Fruit fly (Drosophila melanogaster) whole organism, prepupa: Measurements from ENCODE around the gene Sec16.
A peak's percentile ranks its signal among the peaks of the same experiment; 100 is the strongest.

Source experiments
- CG11294 ChIP-seq: fragments of 200-800 bp; sonication (Bioruptor generic); IDR thresholded peaks from 2 replicates; pipeline ENCODE4 v1.3.6; 2022; ENCODE audit warnings: missing biosample characterization, missing genetic modification characterization
- CG11762 ChIP-seq: fragments of 200-800 bp; sonication (Bioruptor generic); optimal IDR thresholded peaks from 3 replicates; lab custom pipeline; 2016; ENCODE audit warnings: missing biosample characterization, missing genetic modification characterization; ENCODE audit not compliant: insufficient read depth
- CG15336 ChIP-seq: fragments of 200-800 bp; sonication (Bioruptor generic); IDR thresholded peaks from 2 replicates; pipeline ENCODE4 v1.3.6; 2022; ENCODE audit warnings: missing biosample characterization, missing genetic modification characterization
- CG1621 ChIP-seq: fragments of 200-800 bp; sonication (Bioruptor generic); optimal IDR thresholded peaks from 3 replicates; lab custom pipeline; 2018; ENCODE audit warnings: missing biosample characterization, mild to moderate bottlenecking, missing genetic modification characterization
- CG31627 ChIP-seq: fragments of 200-800 bp; sonication (Bioruptor generic); optimal IDR thresholded peaks from 3 replicates; lab custom pipeline; 2016; ENCODE audit warnings: missing biosample characterization, missing genetic modification characterization
- CG32006 ChIP-seq: fragments of 200-800 bp; sonication (Bioruptor generic); optimal IDR thresholded peaks from 3 replicates; lab custom pipeline; 2017; ENCODE audit warnings: missing biosample characterization, mild to moderate bottlenecking, missing genetic modification characterization
- CG4318 ChIP-seq: fragments of 200-800 bp; sonication (Bioruptor generic); optimal IDR thresholded peaks from 3 replicates; lab custom pipeline; 2017; ENCODE audit warnings: missing biosample characterization, mild to moderate bottlenecking, missing genetic modification characterization
- CG6163 ChIP-seq: fragments of 200-800 bp; sonication (Bioruptor generic); IDR thresholded peaks from 3 replicates; pipeline ENCODE4 v1.3.6; 2022; ENCODE audit warnings: missing biosample characterization, missing genetic modification characterization
- CG6276 ChIP-seq: fragments of 200-800 bp; sonication (Bioruptor generic); optimal IDR thresholded peaks from 2 replicates; lab custom pipeline; 2017; ENCODE audit warnings: missing biosample characterization, mild to moderate bottlenecking, missing genetic modification characterization
- CG6792 ChIP-seq: fragments of 200-800 bp; sonication (Bioruptor generic); optimal IDR thresholded peaks from 3 replicates; lab custom pipeline; 2016; ENCODE audit warnings: missing biosample characterization, missing genetic modification characterization
- CG8632 ChIP-seq: fragments of 200-800 bp; sonication (Bioruptor generic); optimal IDR thresholded peaks from 3 replicates; lab custom pipeline; 2016; ENCODE audit warnings: missing biosample characterization, missing genetic modification characterization
- CG9139 ChIP-seq: fragments of 200-800 bp; sonication (Bioruptor generic); optimal IDR thresholded peaks from 3 replicates; lab custom pipeline; 2017; ENCODE audit warnings: missing biosample characterization, mild to moderate bottlenecking, missing genetic modification characterization
- Eip93F ChIP-seq: fragments of 200-800 bp; sonication (Bioruptor generic); optimal IDR thresholded peaks from 2 replicates; lab custom pipeline; 2016; ENCODE audit warnings: missing biosample characterization, mild to moderate bottlenecking, missing genetic modification characterization
- Ets96B ChIP-seq: fragments of 200-800 bp; optimal IDR thresholded peaks from 2 replicates; lab custom pipeline; 2019; ENCODE audit warnings: missing biosample characterization, mild to moderate bottlenecking, missing genetic modification characterization, moderate library complexity
- Gug ChIP-seq: fragments of 200-800 bp; sonication (Bioruptor generic); IDR thresholded peaks from 2 replicates; pipeline ENCODE4 v1.3.6; 2022; ENCODE audit warnings: missing biosample characterization, missing genetic modification characterization
- Hr38 ChIP-seq: sonication (Bioruptor generic); optimal IDR thresholded peaks from 2 replicates; lab custom pipeline; 2016; ENCODE audit warnings: missing biosample characterization, missing genetic modification characterization
- Hr39 ChIP-seq: fragments of 200-800 bp; sonication (Bioruptor generic); optimal IDR thresholded peaks from 2 replicates; lab custom pipeline; 2016; ENCODE audit warnings: missing biosample characterization, missing genetic modification characterization
- Hr4 ChIP-seq: fragments of 200-800 bp; sonication (Bioruptor generic); optimal IDR thresholded peaks from 3 replicates; lab custom pipeline; 2016; ENCODE audit warnings: missing biosample characterization, missing genetic modification characterization
- OdsH ChIP-seq: fragments of 200-800 bp; sonication (Bioruptor generic); optimal IDR thresholded peaks from 3 replicates; lab custom pipeline; 2016; ENCODE audit warnings: missing biosample characterization, missing genetic modification characterization
- Sox102F ChIP-seq: fragments of 200-800 bp; sonication (Bioruptor generic); optimal IDR thresholded peaks from 2 replicates; lab custom pipeline; 2016; ENCODE audit warnings: missing biosample characterization, mild to moderate bottlenecking, missing genetic modification characterization
- achi ChIP-seq: fragments of 200-800 bp; sonication (Bioruptor generic); optimal IDR thresholded peaks from 3 replicates; lab custom pipeline; 2016; ENCODE audit warnings: missing biosample characterization, missing genetic modification characterization
- acj6 ChIP-seq: fragments of 200-800 bp; sonication (Bioruptor generic); optimal IDR thresholded peaks from 3 replicates; lab custom pipeline; 2016; ENCODE audit warnings: missing biosample characterization, missing genetic modification characterization
- dac ChIP-seq: fragments of 200-800 bp; sonication (Bioruptor generic); optimal IDR thresholded peaks from 2 replicates; lab custom pipeline; 2017; ENCODE audit warnings: missing biosample characterization, mild to moderate bottlenecking, missing genetic modification characterization
- dsx ChIP-seq: fragments of 200-800 bp; optimal IDR thresholded peaks from 3 replicates; lab custom pipeline; 2019; ENCODE audit warnings: missing biosample characterization, mild to moderate bottlenecking, missing genetic modification characterization, moderate library complexity; ENCODE audit not compliant: poor library complexity, severe bottlenecking
- eg ChIP-seq: fragments of 200-800 bp; sonication (Bioruptor generic); IDR thresholded peaks from 3 replicates; pipeline ENCODE4 v1.3.6; 2022; ENCODE audit warnings: missing biosample characterization, missing genetic modification characterization
- esn ChIP-seq: fragments of 200-800 bp; sonication (Bioruptor generic); optimal IDR thresholded peaks from 2 replicates; lab custom pipeline; 2016; ENCODE audit warnings: missing biosample characterization, mild to moderate bottlenecking, missing genetic modification characterization, moderate library complexity
- fkh ChIP-seq: fragments of 200-800 bp; sonication (Bioruptor generic); optimal IDR thresholded peaks from 3 replicates; lab custom pipeline; 2017; ENCODE audit warnings: missing biosample characterization, mild to moderate bottlenecking, missing genetic modification characterization, moderate library complexity
- salr ChIP-seq, 2 experiments: fragments of 200-800 bp; sonication (Bioruptor generic); optimal IDR thresholded peaks; 3 replicates each; lab custom pipeline; 2016 to 2018; ENCODE audit warnings: missing biosample characterization in 2 of 2, missing genetic modification characterization in 2 of 2, mild to moderate bottlenecking in 1 of 2
- ss ChIP-seq, 2 experiments: fragments of 200-800 bp; sonication (Bioruptor generic); optimal IDR thresholded peaks; 2 replicates in 1 of 2; 3 replicates in 1 of 2; lab custom pipeline; 2017 to 2018; ENCODE audit warnings: mild to moderate bottlenecking in 2 of 2, missing biosample characterization in 2 of 2, missing genetic modification characterization in 2 of 2, moderate library complexity in 1 of 2
- svp ChIP-seq: fragments of 200-800 bp; sonication (Bioruptor generic); peaks from one replicate; lab custom pipeline; 2016; ENCODE audit warnings: missing biosample characterization, missing genetic modification characterization

Sec16 gene

DNA sequence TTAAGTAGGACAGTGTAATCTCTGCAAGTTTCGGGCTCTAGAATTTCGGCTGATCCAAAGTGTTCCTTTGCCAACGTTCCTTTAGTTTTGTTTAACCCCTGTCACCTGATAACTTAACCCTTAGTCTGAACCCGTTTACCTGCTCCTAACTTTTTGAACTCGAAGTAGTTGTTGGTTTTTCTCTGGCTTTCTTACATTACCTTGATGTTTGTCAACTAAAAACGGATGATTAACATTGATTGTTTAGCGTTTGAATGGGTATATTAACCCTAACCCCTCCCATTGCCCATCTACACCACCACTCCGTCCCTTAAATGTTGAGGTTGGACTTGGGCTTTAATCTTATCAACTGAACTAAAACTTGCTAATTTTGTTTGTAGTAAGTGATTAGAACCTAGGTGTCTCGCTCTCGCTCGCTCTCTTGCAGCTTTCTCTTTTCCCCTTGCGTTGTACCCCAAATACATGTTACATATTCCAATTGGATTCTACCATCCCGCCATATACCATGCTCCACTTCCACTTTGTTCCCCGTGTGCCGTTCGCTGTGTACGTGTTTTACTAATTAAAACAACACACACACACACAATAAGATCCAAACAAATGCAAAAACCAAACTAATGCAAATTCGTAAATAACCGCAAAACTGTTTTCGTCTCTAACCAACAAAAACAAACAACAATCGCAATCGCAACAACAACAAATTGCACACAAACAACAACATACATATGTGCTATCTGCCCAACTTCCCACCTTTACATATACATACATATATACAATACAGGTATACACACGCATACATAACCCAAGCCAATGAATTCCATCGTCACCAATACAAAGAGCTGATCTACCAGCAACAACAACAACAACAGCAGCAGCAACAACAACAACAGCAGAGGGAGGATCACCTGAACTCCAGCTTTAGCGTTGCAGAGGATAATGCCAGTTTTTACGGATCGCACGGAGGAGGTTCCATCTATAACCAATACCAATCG lies 5.3 kb downstream of the Sec16 start:
- TF ChIP-seq Hr38 (no peak), CG32006 (GFP tag; lab: Kevin White, UChicago) (no peak), dsx (no peak), Hr4 (GFP tag; lab: Kevin White, UChicago) (no peak), CG6163 (GFP tag; lab: Robert Waterston, UW) (no peak), Ets96B (tag; lab: Kevin White, UChicago) (no peak), CG9139 (GFP tag; lab: Kevin White, UChicago) (no peak), dac (GFP tag; lab: Kevin White, UChicago) (no peak), CG11762 (GFP tag; lab: Kevin White, UChicago) (no peak), acj6 (no peak), CG6792 (GFP tag; lab: Kevin White, UChicago) (no peak), CG11294 (GFP tag; lab: Robert Waterston, UW) (no peak), CG31627 (GFP tag; lab: Kevin White, UChicago) (no peak), Hr39 (GFP tag; lab: Kevin White, UChicago) (no peak), fkh (GFP tag; lab: Kevin White, UChicago) (no peak), esn (GFP tag; lab: Kevin White, UChicago) (no peak), Eip93F (GFP tag; lab: Kevin White, UChicago) (no peak), Gug (GFP tag; lab: Robert Waterston, UW) (no peak), OdsH (GFP tag; lab: Kevin White, UChicago) (no peak), achi (GFP tag; lab: Kevin White, UChicago) (no peak)

- peak; percentile 92 for TF ChIP-seq fkh (GFP tag; lab: Kevin White, UChicago)
- TF ChIP-seq svp (GFP tag; lab: Kevin White, UChicago), result no peak
- peak; percentile 53 for TF ChIP-seq esn (GFP tag; lab: Kevin White, UChicago)
- TF ChIP-seq CG4318 (GFP tag; lab: Kevin White, UChicago), result no peak
- TF ChIP-seq dsx, result no peak
- no peak for TF ChIP-seq salr (GFP tag; optimal IDR thresholded peaks at IDR 0.05; lab: Kevin White, UChicago)
- 0 out of 2 replicates have a peak, but pooled peaks have one; percentile 7 for TF ChIP-seq CG15336
- TF ChIP-seq CG11762 (GFP tag; lab: Kevin White, UChicago), result no peak
Observed at dm6 chrX:12611536-12612458, 15.9 kb downstream of the Sec16 start, which contains the start of the genes CG1463 and Fpgs1. Gene CG1463, minus strand, starts transcription at chrX:12611667. Gene Fpgs1, plus strand, starts transcription at chrX:12611867.

dm6 chrX:12613248-12613805 lies 17.5 kb downstream of the Sec16 start:
- TF ChIP-seq eg (GFP tag; lab: Robert Waterston, UW), result no peak

DNA sequence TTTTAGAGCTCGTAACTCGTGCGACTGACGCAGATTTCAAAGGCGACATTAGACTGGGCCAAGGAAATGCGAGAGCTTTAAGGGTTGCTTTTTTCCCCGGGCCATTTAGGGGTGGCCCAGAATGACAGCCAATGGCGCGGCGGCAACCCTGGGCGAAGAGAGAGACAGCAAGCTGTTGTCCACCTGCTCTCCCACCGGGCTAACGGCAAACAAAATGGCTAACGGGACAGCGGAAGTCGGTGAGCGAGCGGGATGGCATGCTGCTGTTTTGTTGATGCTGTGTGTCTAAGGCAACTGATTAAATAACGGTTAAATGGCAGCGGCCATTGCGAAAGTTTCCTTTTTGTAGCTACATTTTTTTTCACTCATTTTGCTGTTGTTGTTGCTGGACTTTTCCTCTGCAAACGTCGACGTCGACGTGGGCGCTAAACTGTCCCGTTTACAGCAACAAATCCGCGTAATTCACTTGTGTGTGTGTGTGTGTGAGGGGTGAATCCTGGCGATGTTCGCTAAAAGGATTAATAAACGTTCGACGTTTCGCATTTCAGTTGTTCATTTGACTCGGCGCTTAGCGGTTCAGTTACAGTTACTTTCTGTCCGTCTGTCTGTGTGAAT lies 20.0 kb downstream of the Sec16 start, which contains the start of gene CG11085:
CG11085 (plus strand) TSS at position 565 of the 615 bp plus-strand sequence.
- TF ChIP-seq OdsH (GFP tag; lab: Kevin White, UChicago) (no peak), CG1621 (no peak), CG6276 (GFP tag; lab: Kevin White, UChicago) (no peak), ss (GFP tag; optimal IDR thresholded peaks at IDR 0.05; lab: Kevin White, UChicago) (no peak), CG8632 (GFP tag; lab: Kevin White, UChicago) (no peak), CG11762 (GFP tag; lab: Kevin White, UChicago) (no peak), Sox102F (no peak), Eip93F (GFP tag; lab: Kevin White, UChicago) (no peak), dac (GFP tag; lab: Kevin White, UChicago) (no peak)
